Fruit fly (Drosophila melanogaster) whole organism, embryonic: ENCODE measurements around the gene miple1.

Experiments
- CG10321 ChIP-seq: fragments of 200-800 bp; sonication (Bioruptor generic); IDR thresholded peaks from 2 replicates; pipeline ENCODE4 v1.3.6; 2022; ENCODE audit warnings: missing biosample characterization, missing genetic modification characterization
- CG10366 ChIP-seq: fragments of 200-800 bp; sonication (Bioruptor generic); IDR thresholded peaks from 2 replicates; pipeline ENCODE4 v1.3.6; 2022; ENCODE audit warnings: missing biosample characterization, missing genetic modification characterization
- CG13624 ChIP-seq: fragments of 200-800 bp; sonication (Bioruptor generic); optimal IDR thresholded peaks from 2 replicates; lab custom pipeline; 2016; ENCODE audit warnings: missing biosample characterization, missing genetic modification characterization
- CG14014 ChIP-seq: fragments of 200-800 bp; sonication (Bioruptor generic); IDR thresholded peaks from 2 replicates; pipeline ENCODE4 v1.3.6; 2022; ENCODE audit warnings: missing biosample characterization, missing genetic modification characterization
- CG15479 ChIP-seq: fragments of 200-800 bp; sonication (Bioruptor generic); optimal IDR thresholded peaks from 3 replicates; lab custom pipeline; 2019; ENCODE audit warnings: missing biosample characterization, mild to moderate bottlenecking, missing genetic modification characterization, moderate library complexity
- CG18476 ChIP-seq: fragments of 200-800 bp; sonication (Bioruptor generic); optimal IDR thresholded peaks from 2 replicates; lab custom pipeline; 2016; ENCODE audit warnings: missing biosample characterization, mild to moderate bottlenecking, missing genetic modification characterization
- CG2889 ChIP-seq: fragments of 200-800 bp; sonication (Bioruptor generic); IDR thresholded peaks from 3 replicates; pipeline ENCODE4 v1.3.6; 2022; ENCODE audit warnings: missing biosample characterization, missing genetic modification characterization
- CG3065 ChIP-seq: fragments of 200-800 bp; sonication (Bioruptor generic); optimal IDR thresholded peaks from 2 replicates; lab custom pipeline; 2016; ENCODE audit warnings: missing biosample characterization, missing genetic modification characterization
- CG31388 ChIP-seq: fragments of 200-800 bp; sonication (Bioruptor generic); optimal IDR thresholded peaks from 2 replicates; lab custom pipeline; 2016; ENCODE audit warnings: missing biosample characterization, missing genetic modification characterization
- CG32532 ChIP-seq: fragments of 200-800 bp; sonication (Bioruptor generic); IDR thresholded peaks from 2 replicates; pipeline ENCODE4 v1.3.6; 2022; ENCODE audit warnings: missing biosample characterization, missing genetic modification characterization
- CG33213 ChIP-seq: fragments of 200-800 bp; sonication (Bioruptor generic); optimal IDR thresholded peaks from 3 replicates; lab custom pipeline; 2016; ENCODE audit warnings: missing biosample characterization, missing genetic modification characterization
- CG3407 ChIP-seq: fragments of 200-800 bp; sonication (Bioruptor generic); optimal IDR thresholded peaks from 2 replicates; lab custom pipeline; 2018; ENCODE audit warnings: missing biosample characterization, mild to moderate bottlenecking, missing genetic modification characterization
- CG3838 ChIP-seq: fragments of 200-800 bp; sonication (Bioruptor generic); optimal IDR thresholded peaks from 3 replicates; lab custom pipeline; 2016; ENCODE audit warnings: missing biosample characterization, missing genetic modification characterization
- CG3847 ChIP-seq: fragments of 200-800 bp; sonication (Bioruptor generic); IDR thresholded peaks from 2 replicates; pipeline ENCODE4 v1.3.6; 2022; ENCODE audit warnings: missing biosample characterization, missing genetic modification characterization
- CG4328 ChIP-seq: fragments of 200-800 bp; sonication (Bioruptor generic); optimal IDR thresholded peaks from 3 replicates; lab custom pipeline; 2017; ENCODE audit warnings: missing biosample characterization, missing genetic modification reagents, missing genetic modification characterization
- CG5245 ChIP-seq: fragments of 200-800 bp; sonication (Bioruptor generic); optimal IDR thresholded peaks from 3 replicates; lab custom pipeline; 2016; ENCODE audit warnings: missing biosample characterization, missing genetic modification characterization
- CG6813 ChIP-seq: fragments of 200-800 bp; sonication (Bioruptor generic); optimal IDR thresholded peaks from 2 replicates; lab custom pipeline; 2017; ENCODE audit warnings: missing biosample characterization, missing genetic modification characterization, mild to moderate bottlenecking, moderate library complexity, missing genetic modification reagents
- CG7357 ChIP-seq: fragments of 200-800 bp; sonication (Bioruptor generic); IDR thresholded peaks from 3 replicates; pipeline ENCODE4 v1.3.6; 2022; ENCODE audit warnings: missing biosample characterization, missing genetic modification characterization
- CG7372 ChIP-seq: fragments of 200-800 bp; sonication (Bioruptor generic); IDR thresholded peaks from 2 replicates; pipeline ENCODE4 v1.3.6; 2022; ENCODE audit warnings: missing biosample characterization, missing genetic modification characterization
- CG8290 ChIP-seq, 3 experiments: fragments of 200-800 bp; sonication (Bioruptor generic); optimal IDR thresholded peaks; 2 replicates each; lab custom pipeline; 2016 to 2019; ENCODE audit warnings: missing biosample characterization in 3 of 3, missing genetic modification characterization in 3 of 3, mild to moderate bottlenecking in 2 of 3, moderate library complexity in 1 of 3
- CHES-1-like ChIP-seq: fragments of 200-800 bp; sonication (Bioruptor generic); optimal IDR thresholded peaks from 2 replicates; lab custom pipeline; 2016; ENCODE audit warnings: missing biosample characterization, missing genetic modification characterization
- CrebB ChIP-seq: fragments of 200-800 bp; sonication (Bioruptor generic); optimal IDR thresholded peaks from 3 replicates; lab custom pipeline; 2018; ENCODE audit warnings: missing biosample characterization, mild to moderate bottlenecking, missing genetic modification characterization
- D ChIP-seq, 2 experiments: fragments of 200-800 bp in 1 of 2; fragments of >200 bp in 1 of 2; sonication (Bioruptor generic) in 1 of 2; optimal IDR thresholded peaks; 2 replicates in 1 of 2; 3 replicates in 1 of 2; lab custom pipeline; 2017; ENCODE audit warnings: mild to moderate bottlenecking in 1 of 2, missing biosample characterization in 1 of 2, missing genetic modification characterization in 1 of 2, missing genetic modification reagents in 1 of 2
- D19A ChIP-seq: fragments of 200-800 bp; optimal IDR thresholded peaks from 3 replicates; lab custom pipeline; 2019; ENCODE audit warnings: missing biosample characterization, mild to moderate bottlenecking, missing genetic modification characterization, moderate library complexity
- Dp ChIP-seq: fragments of 200-800 bp; sonication (Bioruptor generic); optimal IDR thresholded peaks from 2 replicates; lab custom pipeline; 2018; ENCODE audit warnings: missing biosample characterization, mild to moderate bottlenecking, missing genetic modification characterization, moderate library complexity
- Hr39 ChIP-seq: fragments of >200 bp; optimal IDR thresholded peaks from 2 replicates; lab custom pipeline; 2017
- Lim3 ChIP-seq: fragments of 200-800 bp; sonication (Bioruptor generic); IDR thresholded peaks from 2 replicates; pipeline ENCODE4 v1.3.6; 2022; ENCODE audit warnings: missing biosample characterization, missing genetic modification characterization
- Mes4 ChIP-seq: fragments of 200-800 bp; sonication (Bioruptor generic); optimal IDR thresholded peaks from 2 replicates; lab custom pipeline; 2016; ENCODE audit warnings: missing biosample characterization, missing genetic modification characterization
- NFAT ChIP-seq: fragments of 200-800 bp; sonication (Bioruptor generic); IDR thresholded peaks from 2 replicates; pipeline ENCODE4 v1.3.6; 2022; ENCODE audit warnings: missing biosample characterization, missing genetic modification characterization
- Oli ChIP-seq: fragments of 200-800 bp; sonication (Bioruptor generic); optimal IDR thresholded peaks from 2 replicates; lab custom pipeline; 2018; ENCODE audit warnings: missing biosample characterization, mild to moderate bottlenecking, missing genetic modification characterization, moderate library complexity
- Rfx ChIP-seq: fragments of 200-800 bp; sonication (Bioruptor generic); IDR thresholded peaks from 2 replicates; pipeline ENCODE4 v1.3.6; 2022; ENCODE audit warnings: missing biosample characterization, missing genetic modification characterization
- Sry-β ChIP-seq: fragments of 200-800 bp; sonication (Bioruptor generic); optimal IDR thresholded peaks from 2 replicates; lab custom pipeline; 2018; ENCODE audit warnings: missing biosample characterization, mild to moderate bottlenecking, missing genetic modification characterization, moderate library complexity
- ac ChIP-seq: fragments of 200-800 bp; sonication (Bioruptor generic); optimal IDR thresholded peaks from 3 replicates; lab custom pipeline; 2017; ENCODE audit warnings: missing biosample characterization, mild to moderate bottlenecking, missing genetic modification characterization
- az2 ChIP-seq: fragments of 200-800 bp; sonication (Bioruptor generic); optimal IDR thresholded peaks from 3 replicates; lab custom pipeline; 2016; ENCODE audit warnings: missing biosample characterization, missing genetic modification characterization
- bsh ChIP-seq, 2 experiments: fragments of 200-800 bp; sonication (Bioruptor generic); optimal IDR thresholded peaks; 2 replicates each; lab custom pipeline; 2017 to 2018; ENCODE audit warnings: mild to moderate bottlenecking in 2 of 2, missing biosample characterization in 2 of 2, missing genetic modification characterization in 2 of 2, moderate library complexity in 1 of 2
- cad ChIP-seq: fragments of >200 bp; optimal IDR thresholded peaks from 2 replicates; lab custom pipeline; 2017; ENCODE audit warnings: missing biosample characterization, missing genetic modification characterization
- croc ChIP-seq: fragments of 200-800 bp; sonication (Bioruptor generic); conservative IDR thresholded peaks from 3 replicates; pipeline ENCODE4 v1.3.6; 2022; ENCODE audit warnings: missing biosample characterization, missing genetic modification characterization
- cwo ChIP-seq: fragments of 200-800 bp; sonication (Bioruptor generic); optimal IDR thresholded peaks from 3 replicates; lab custom pipeline; 2017; ENCODE audit warnings: missing biosample characterization, missing genetic modification characterization, mild to moderate bottlenecking, moderate library complexity, missing genetic modification reagents
- danr ChIP-seq: fragments of 200-800 bp; sonication (Bioruptor generic); IDR thresholded peaks from 2 replicates; pipeline ENCODE4 v1.3.6; 2022; ENCODE audit warnings: missing biosample characterization, missing genetic modification characterization
- dimm ChIP-seq: fragments of 200-800 bp; sonication (Bioruptor generic); IDR thresholded peaks from 2 replicates; pipeline ENCODE4 v1.3.6; 2022; ENCODE audit warnings: missing biosample characterization, missing genetic modification characterization
- dysf ChIP-seq: fragments of 200-800 bp; sonication (Bioruptor generic); IDR thresholded peaks from 3 replicates; pipeline ENCODE4 v1.3.6; 2022; ENCODE audit warnings: missing biosample characterization, missing genetic modification characterization
- emc ChIP-seq: fragments of 200-800 bp; sonication (Bioruptor generic); optimal IDR thresholded peaks from 2 replicates; lab custom pipeline; 2016; ENCODE audit warnings: missing biosample characterization, missing genetic modification characterization
- fd64A ChIP-seq: fragments of 200-800 bp; sonication (Bioruptor generic); optimal IDR thresholded peaks from 3 replicates; lab custom pipeline; 2018; ENCODE audit warnings: missing biosample characterization, mild to moderate bottlenecking, missing genetic modification characterization
- pan ChIP-seq, 4 experiments: fragments of >200 bp in 3 of 4; fragments of 200-800 bp in 1 of 4; sonication (Bioruptor generic) in 1 of 4; optimal IDR thresholded peaks in 3 of 4; IDR thresholded peaks in 1 of 4; 2 replicates each; pipeline versions ENCODE4 v1.3.6 to Lab custom; 2017 to 2022; ENCODE audit warnings: missing biosample characterization in 2 of 4, missing genetic modification characterization in 2 of 4, mixed read lengths in 1 of 4
- pnt ChIP-seq: fragments of 200-800 bp; sonication (Bioruptor generic); optimal IDR thresholded peaks from 3 replicates; lab custom pipeline; 2016; ENCODE audit warnings: missing biosample characterization, missing genetic modification characterization
- scrt ChIP-seq: fragments of 200-800 bp; sonication (Bioruptor generic); optimal IDR thresholded peaks from 2 replicates; lab custom pipeline; 2018; ENCODE audit warnings: missing biosample characterization, mild to moderate bottlenecking, missing genetic modification characterization, moderate library complexity
- sd ChIP-seq: fragments of 200-800 bp; sonication (Bioruptor generic); optimal IDR thresholded peaks from 3 replicates; lab custom pipeline; 2018; ENCODE audit warnings: missing biosample characterization, mild to moderate bottlenecking, missing genetic modification characterization, moderate library complexity
- sug ChIP-seq: fragments of 200-800 bp; optimal IDR thresholded peaks from 2 replicates; lab custom pipeline; 2019; ENCODE audit warnings: missing biosample characterization, mild to moderate bottlenecking, missing genetic modification characterization, moderate library complexity
- tin ChIP-seq: fragments of 200-800 bp; sonication (Bioruptor generic); optimal IDR thresholded peaks from 3 replicates; lab custom pipeline; 2016; ENCODE audit warnings: missing biosample characterization, missing genetic modification characterization
- ttk ChIP-seq: fragments of 200-800 bp; sonication (Bioruptor generic); IDR thresholded peaks from 2 replicates; pipeline ENCODE4 v2.1.2; 2022; ENCODE audit warnings: missing biosample characterization, missing genetic modification characterization
- vnd ChIP-seq: fragments of 200-800 bp; sonication (Bioruptor generic); IDR thresholded peaks from 3 replicates; pipeline ENCODE4 v1.3.6; 2022; ENCODE audit warnings: missing biosample characterization, missing genetic modification characterization; ENCODE audit not compliant: partially characterized antibody

The miple1 gene

DNA sequence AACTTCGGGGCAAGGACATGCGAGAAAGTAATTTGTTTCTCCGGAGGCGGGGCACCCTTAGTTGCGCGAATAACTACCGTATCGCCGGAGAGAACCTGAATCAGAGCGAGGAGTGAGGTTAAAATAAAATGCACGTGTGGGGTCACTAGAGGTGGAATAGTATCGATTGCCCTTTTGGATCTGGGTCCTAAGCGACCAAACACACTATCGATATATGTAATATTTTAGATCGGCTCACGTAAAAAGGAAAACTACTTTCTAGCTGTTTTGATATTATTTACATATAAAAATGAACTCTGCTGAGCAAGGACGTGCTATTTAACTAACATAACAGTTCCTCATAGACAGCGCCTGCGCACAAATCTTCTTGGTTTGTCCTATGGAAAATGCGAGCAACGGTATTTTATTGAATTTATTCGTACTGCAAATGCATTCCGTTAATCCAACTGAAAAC is 4.3 kb upstream of the miple1 start (continued):
- no peak for TF ChIP-seq CG33213
- no peak for TF ChIP-seq az2 (GFP tag; lab: Kevin White, UChicago)
- TF ChIP-seq CG6813, result no peak
- TF ChIP-seq ttk (GFP tag; lab: Robert Waterston, UW), result no peak
- TF ChIP-seq ac (GFP tag; lab: Kevin White, UChicago), result no peak
- TF ChIP-seq CG3847, result no peak
- no peak for TF ChIP-seq CG8290 (GFP tag; optimal IDR thresholded peaks at IDR 0.05; lab: Kevin White, UChicago)
- TF ChIP-seq CG8290 (tag; optimal IDR thresholded peaks at IDR 0.05; lab: Kevin White, UChicago), result peak in 1 of 2 experiments; percentile 51
- no peak for TF ChIP-seq Dp (GFP tag; lab: Kevin White, UChicago)
- TF ChIP-seq D19A, result no peak
- TF ChIP-seq Sry-β, result no peak
- no peak for TF ChIP-seq CG31388 (GFP tag; lab: Kevin White, UChicago)
- TF ChIP-seq cad (GFP tag; lab: Kevin White, UChicago), result no peak
- TF ChIP-seq tin (GFP tag; lab: Kevin White, UChicago), result no peak
- peak; percentile 24 for TF ChIP-seq sd (tag; lab: Kevin White, UChicago)
- no peak for TF ChIP-seq dimm (GFP tag; lab: Robert Waterston, UW)
- TF ChIP-seq cwo (GFP tag; lab: Kevin White, UChicago), result peak; percentile 70
- TF ChIP-seq CG18476, result no peak
- TF ChIP-seq CG4328 (GFP tag; lab: Kevin White, UChicago), result no peak
- TF ChIP-seq CrebB, result no peak
- no peak for TF ChIP-seq scrt
- TF ChIP-seq CG7357 (GFP tag; lab: Robert Waterston, UW), result no peak
- no peak for TF ChIP-seq danr (GFP tag; lab: Robert Waterston, UW)
- TF ChIP-seq bsh (GFP tag; optimal IDR thresholded peaks at IDR 0.05; lab: Kevin White, UChicago), result no peak
- no peak for TF ChIP-seq dysf
- no peak for TF ChIP-seq CG3838 (GFP tag; lab: Kevin White, UChicago)
- peak; percentile 81 for TF ChIP-seq vnd (GFP tag; lab: Robert Waterston, UW)
- TF ChIP-seq emc (GFP tag; lab: Kevin White, UChicago), result no peak
- TF ChIP-seq sug (tag; lab: Kevin White, UChicago), result peak; percentile 93
- peak; percentile 50; the same call in 1 of the 2 replicates for TF ChIP-seq CG10321 (GFP tag; lab: Robert Waterston, UW)
- TF ChIP-seq CG5245 (GFP tag; lab: Kevin White, UChicago), result no peak
- TF ChIP-seq CG2889 (GFP tag; lab: Robert Waterston, UW), result no peak
- no peak for TF ChIP-seq NFAT (GFP tag; lab: Robert Waterston, UW)
- TF ChIP-seq CG14014, result no peak
- no peak for TF ChIP-seq Lim3 (GFP tag; lab: Robert Waterston, UW)
- TF ChIP-seq CG13624, result no peak
- TF ChIP-seq CHES-1-like (GFP tag; lab: Kevin White, UChicago), result peak; percentile 8
- no peak for TF ChIP-seq Mes4
- no peak for TF ChIP-seq CG3407 (GFP tag; lab: Kevin White, UChicago)
- TF ChIP-seq D (optimal IDR thresholded peaks at IDR 0.05; lab: Kevin White, UChicago), result no peak
- TF ChIP-seq D (GFP tag; optimal IDR thresholded peaks at IDR 0.05; lab: Kevin White, UChicago), result no peak
- TF ChIP-seq fd64A (GFP tag; lab: Kevin White, UChicago), result no peak
- TF ChIP-seq CG7372, result no peak
- TF ChIP-seq CG15479 (GFP tag; lab: Kevin White, UChicago), result no peak
- TF ChIP-seq croc (GFP tag; lab: Robert Waterston, UW), result no peak
- TF ChIP-seq CG10366 (GFP tag; lab: Robert Waterston, UW), result no peak
- TF ChIP-seq pnt (GFP tag; lab: Kevin White, UChicago), result no peak
- TF ChIP-seq CG32532 (GFP tag; lab: Robert Waterston, UW), result no peak
- TF ChIP-seq Hr39 (lab: Kevin White, UChicago), result no peak
- TF ChIP-seq Rfx (GFP tag; lab: Robert Waterston, UW), result peak; percentile 43; the same call in 1 of the 2 replicates
- no peak for TF ChIP-seq pan (optimal IDR thresholded peaks at IDR 0.05; lab: Kevin White, UChicago)
- TF ChIP-seq pan (GFP tag; optimal IDR thresholded peaks at IDR 0.05 in 1 of 2, IDR thresholded peaks at IDR 0.05 in 1 of 2), result no peak
- no peak for TF ChIP-seq Oli (tag; lab: Kevin White, UChicago)
- TF ChIP-seq CG3065 (GFP tag; lab: Kevin White, UChicago), result no peak
